Worm (Caenorhabditis elegans) whole organism, L4/young adult: ENCODE data around the gene inso-1.

Source experiments
- W03F9.2 ChIP-seq: fragments of 150-350 bp; optimal IDR thresholded peaks from 2 replicates; lab custom pipeline; 2014; ENCODE audit warnings: missing biosample characterization, missing genetic modification characterization
- dao-5 ChIP-seq: sonication (generic microtip); optimal IDR thresholded peaks from 2 replicates; lab custom pipeline; 2016; ENCODE audit warnings: missing genotype, missing genetic modification characterization, moderate library complexity, missing compliant biosample characterization
- him-1 ChIP-seq: sonication (generic microtip); optimal IDR thresholded peaks from 2 replicates; lab custom pipeline; 2016; ENCODE audit warnings: missing genotype, missing genetic modification reagents, missing genetic modification characterization, missing compliant biosample characterization

- TF ChIP-seq him-1 (tag; lab: Kevin White, UChicago) (no peak), W03F9.2 (tag; lab: Kevin White, UChicago) (no peak), dao-5 (tag; lab: Kevin White, UChicago) (no peak)
These were observed 37.9 kb downstream of the inso-1 start for ce11 chrX:1337834-1338233.
